Worm (Caenorhabditis elegans): ENCODE data around the gene T24E12.6.

ce11 chrII:3779463-3779862 is 18.0 kb upstream of the T24E12.6 start, which contains the start of gene T24E12.11:
- TF ChIP-seq unc-39 (tag; optimal IDR thresholded peaks at IDR 0.05) (no peak), nhr-25 (tag; optimal IDR thresholded peaks at IDR 0.05) (no peak), ZK546.5 (tag; optimal IDR thresholded peaks at IDR 0.05) (no peak), lin-13 (GFP tag; optimal IDR thresholded peaks at IDR 0.05) (no peak), nhr-129 (tag; optimal IDR thresholded peaks at IDR 0.05) (no peak), egl-27 (tag; optimal IDR thresholded peaks at IDR 0.05) (no peak), ztf-11 (tag; optimal IDR thresholded peaks at IDR 0.05) (no peak), gmeb-1 (tag; optimal IDR thresholded peaks at IDR 0.05) (no peak), elt-3 (tag; optimal IDR thresholded peaks at IDR 0.05) (no peak)

Data from whole organism, L2 larva.